Fruit fly (Drosophila melanogaster): ENCODE measurements around the gene DIP-epsilon.

Gene DIP-epsilon

dm6 chr2L:6379197-6379596, 31.9 kb downstream of the DIP-epsilon start:
- TF ChIP-seq cnc (optimal IDR thresholded peaks at IDR 0.05) (no peak), tj (GFP tag; optimal IDR thresholded peaks at IDR 0.05) (no peak), pad (GFP tag; optimal IDR thresholded peaks at IDR 0.05) (no peak), Crg-1 (GFP tag; optimal IDR thresholded peaks at IDR 0.05) (no peak), toe (GFP tag; optimal IDR thresholded peaks at IDR 0.05) (no peak), cic (GFP tag; optimal IDR thresholded peaks at IDR 0.05) (no peak), ovo (GFP tag; optimal IDR thresholded peaks at IDR 0.05) (no peak), kay (GFP tag; ENCODE audit: borderline replicate concordance) (no peak), CG12768 (GFP tag; optimal IDR thresholded peaks at IDR 0.05) (no peak), CG1620 (GFP tag; optimal IDR thresholded peaks at IDR 0.05) (no peak), CG11617 (GFP tag; optimal IDR thresholded peaks at IDR 0.05) (no peak), CG7045 (GFP tag; optimal IDR thresholded peaks at IDR 0.05) (no peak), Mnt (GFP tag; optimal IDR thresholded peaks at IDR 0.05) (no peak), CG14711 (tag; optimal IDR thresholded peaks at IDR 0.05) (no peak), Clk (GFP tag; optimal IDR thresholded peaks at IDR 0.05) (no peak), CG7101 (tag; optimal IDR thresholded peaks at IDR 0.05) (no peak), bab1 (GFP tag; optimal IDR thresholded peaks at IDR 0.05) (no peak), CG5204 (GFP tag; optimal IDR thresholded peaks at IDR 0.05) (no peak), CG33017 (tag; optimal IDR thresholded peaks at IDR 0.05) (no peak), Hr96 (GFP tag; optimal IDR thresholded peaks at IDR 0.05) (no peak)

- TF ChIP-seq ovo (GFP tag; optimal IDR thresholded peaks at IDR 0.05) (no peak), CG7045 (GFP tag; optimal IDR thresholded peaks at IDR 0.05) (no peak), CG5204 (GFP tag; optimal IDR thresholded peaks at IDR 0.05) (no peak), pad (GFP tag; optimal IDR thresholded peaks at IDR 0.05) (no peak), bab1 (GFP tag; optimal IDR thresholded peaks at IDR 0.05) (no peak), Crg-1 (GFP tag; optimal IDR thresholded peaks at IDR 0.05) (no peak), CG12768 (GFP tag; optimal IDR thresholded peaks at IDR 0.05) (no peak), CG14711 (tag; optimal IDR thresholded peaks at IDR 0.05) (no peak), cic (GFP tag; optimal IDR thresholded peaks at IDR 0.05) (no peak), toe (GFP tag; optimal IDR thresholded peaks at IDR 0.05) (no peak), cnc (optimal IDR thresholded peaks at IDR 0.05) (no peak), Clk (GFP tag; optimal IDR thresholded peaks at IDR 0.05) (no peak), Mnt (GFP tag; optimal IDR thresholded peaks at IDR 0.05) (no peak), CG11617 (GFP tag; optimal IDR thresholded peaks at IDR 0.05) (no peak), tj (GFP tag; optimal IDR thresholded peaks at IDR 0.05) (no peak), Hr96 (GFP tag; optimal IDR thresholded peaks at IDR 0.05) (no peak)
These were observed 38.0 kb downstream of the DIP-epsilon start for dm6 chr2L:6373141-6373540.

- TF ChIP-seq kay (GFP tag; ENCODE audit: borderline replicate concordance) (no peak), CG7101 (tag; optimal IDR thresholded peaks at IDR 0.05) (no peak), CG11617 (GFP tag; optimal IDR thresholded peaks at IDR 0.05) (no peak), CG33017 (tag; optimal IDR thresholded peaks at IDR 0.05) (no peak), CG7045 (GFP tag; optimal IDR thresholded peaks at IDR 0.05) (no peak)
These were observed 39.0 kb downstream of the DIP-epsilon start, which contains the start of gene slam for dm6 chr2L:6372088-6372487. Gene slam, plus strand, starts transcription at chr2L:6372388.

dm6 chr2L:6371025-6371641, 40.0 kb downstream of the DIP-epsilon start:
- no peak for TF ChIP-seq Crg-1 (GFP tag; optimal IDR thresholded peaks at IDR 0.05)
- no peak for TF ChIP-seq pad (GFP tag; optimal IDR thresholded peaks at IDR 0.05)
- no peak for TF ChIP-seq cic (GFP tag; optimal IDR thresholded peaks at IDR 0.05)
- no peak for TF ChIP-seq CG5204 (GFP tag; optimal IDR thresholded peaks at IDR 0.05)
- TF ChIP-seq kay (GFP tag; ENCODE audit: borderline replicate concordance), result no peak
- TF ChIP-seq CG7045 (GFP tag; optimal IDR thresholded peaks at IDR 0.05), result no peak
- TF ChIP-seq Hr96 (GFP tag; optimal IDR thresholded peaks at IDR 0.05), result no peak
- TF ChIP-seq bab1 (GFP tag; optimal IDR thresholded peaks at IDR 0.05), result peak; percentile 35
- peak; percentile 97 for TF ChIP-seq tj (GFP tag; optimal IDR thresholded peaks at IDR 0.05)

- no peak for TF ChIP-seq CG1620 (GFP tag; optimal IDR thresholded peaks at IDR 0.05)
- TF ChIP-seq CG12768 (GFP tag; optimal IDR thresholded peaks at IDR 0.05), result no peak
- TF ChIP-seq toe (GFP tag; optimal IDR thresholded peaks at IDR 0.05), result no peak
- TF ChIP-seq cnc (optimal IDR thresholded peaks at IDR 0.05), result no peak
- no peak for TF ChIP-seq CG5204 (GFP tag; optimal IDR thresholded peaks at IDR 0.05)
- no peak for TF ChIP-seq Hr96 (GFP tag; optimal IDR thresholded peaks at IDR 0.05)
- TF ChIP-seq CG7045 (GFP tag; optimal IDR thresholded peaks at IDR 0.05), result no peak
These were observed 41.8 kb downstream of the DIP-epsilon start for dm6 chr2L:6369286-6369685.

- TF ChIP-seq Clk (GFP tag; optimal IDR thresholded peaks at IDR 0.05) (no peak), tj (GFP tag; optimal IDR thresholded peaks at IDR 0.05) (peak; percentile 78), CG11617 (GFP tag; optimal IDR thresholded peaks at IDR 0.05) (no peak)
These were observed 43.6 kb downstream of the DIP-epsilon start, which contains the start of gene Nepl4 for dm6 chr2L:6367478-6367932. Gene Nepl4, plus strand, starts transcription at chr2L:6367882.

dm6 chr2L:6366924-6367323, 44.2 kb downstream of the DIP-epsilon start:
- TF ChIP-seq kay (GFP tag; ENCODE audit: borderline replicate concordance) (no peak), CG7101 (tag; optimal IDR thresholded peaks at IDR 0.05) (no peak), CG14711 (tag; optimal IDR thresholded peaks at IDR 0.05) (no peak), toe (GFP tag; optimal IDR thresholded peaks at IDR 0.05) (no peak), CG7045 (GFP tag; optimal IDR thresholded peaks at IDR 0.05) (no peak), cnc (optimal IDR thresholded peaks at IDR 0.05) (no peak), CG33017 (tag; optimal IDR thresholded peaks at IDR 0.05) (no peak), tj (GFP tag; optimal IDR thresholded peaks at IDR 0.05) (no peak), ovo (GFP tag; optimal IDR thresholded peaks at IDR 0.05) (no peak), cic (GFP tag; optimal IDR thresholded peaks at IDR 0.05) (no peak), Mnt (GFP tag; optimal IDR thresholded peaks at IDR 0.05) (no peak), Clk (GFP tag; optimal IDR thresholded peaks at IDR 0.05) (no peak), pad (GFP tag; optimal IDR thresholded peaks at IDR 0.05) (no peak), bab1 (GFP tag; optimal IDR thresholded peaks at IDR 0.05) (no peak), CG12768 (GFP tag; optimal IDR thresholded peaks at IDR 0.05) (no peak), CG5204 (GFP tag; optimal IDR thresholded peaks at IDR 0.05) (no peak), Hr96 (GFP tag; optimal IDR thresholded peaks at IDR 0.05) (no peak), CG1620 (GFP tag; optimal IDR thresholded peaks at IDR 0.05) (no peak), CG11617 (GFP tag; optimal IDR thresholded peaks at IDR 0.05) (no peak)

Data from whole organism, adult.